Fruit fly (Drosophila melanogaster) whole organism, embryonic: Measurements from ENCODE around the gene ClpP.
A peak's percentile ranks its signal among the peaks of the same experiment; 100 is the strongest.

Source experiments
- Atf-2 ChIP-seq: fragments of 200-800 bp; sonication (Bioruptor generic); optimal IDR thresholded peaks from 2 replicates; lab custom pipeline; 2016; ENCODE audit warnings: missing biosample characterization, missing genetic modification characterization
- CG10267 ChIP-seq: fragments of 200-800 bp; sonication (Bioruptor generic); optimal IDR thresholded peaks from 2 replicates; lab custom pipeline; 2018; ENCODE audit warnings: missing biosample characterization, mild to moderate bottlenecking, missing genetic modification characterization, moderate library complexity
- CG10366 ChIP-seq: fragments of 200-800 bp; sonication (Bioruptor generic); IDR thresholded peaks from 2 replicates; pipeline ENCODE4 v1.3.6; 2022; ENCODE audit warnings: missing biosample characterization, missing genetic modification characterization
- CG10431 ChIP-seq: fragments of 200-800 bp; sonication (Bioruptor generic); optimal IDR thresholded peaks from 3 replicates; lab custom pipeline; 2018; ENCODE audit warnings: missing biosample characterization, mild to moderate bottlenecking, missing genetic modification characterization
- CG10543 ChIP-seq: fragments of 200-800 bp; sonication (Bioruptor generic); optimal IDR thresholded peaks from 3 replicates; lab custom pipeline; 2017; ENCODE audit warnings: missing biosample characterization, mild to moderate bottlenecking, missing genetic modification characterization, moderate library complexity
- CG12155 ChIP-seq: fragments of 200-800 bp; sonication (Bioruptor generic); optimal IDR thresholded peaks from 3 replicates; lab custom pipeline; 2016; ENCODE audit warnings: missing biosample characterization, missing genetic modification characterization
- CG15601 ChIP-seq: fragments of 200-800 bp; sonication (Bioruptor generic); optimal IDR thresholded peaks from 3 replicates; lab custom pipeline; 2019; ENCODE audit warnings: missing biosample characterization, mild to moderate bottlenecking, missing genetic modification characterization, moderate library complexity
- CG1602 ChIP-seq: fragments of 200-800 bp; sonication (Bioruptor generic); optimal IDR thresholded peaks from 3 replicates; lab custom pipeline; 2016; ENCODE audit warnings: missing biosample characterization, missing genetic modification characterization
- CG17328 ChIP-seq: fragments of 200-800 bp; sonication (Bioruptor generic); IDR thresholded peaks from 2 replicates; pipeline ENCODE4 v1.3.6; 2022; ENCODE audit warnings: missing biosample characterization, missing genetic modification characterization
- CG3065 ChIP-seq: fragments of 200-800 bp; sonication (Bioruptor generic); optimal IDR thresholded peaks from 2 replicates; lab custom pipeline; 2016; ENCODE audit warnings: missing biosample characterization, missing genetic modification characterization
- CG31365 ChIP-seq: fragments of 200-800 bp; sonication (Bioruptor generic); optimal IDR thresholded peaks from 2 replicates; lab custom pipeline; 2018; ENCODE audit warnings: missing biosample characterization, mild to moderate bottlenecking, missing genetic modification characterization
- CG31388 ChIP-seq: fragments of 200-800 bp; sonication (Bioruptor generic); optimal IDR thresholded peaks from 2 replicates; lab custom pipeline; 2016; ENCODE audit warnings: missing biosample characterization, missing genetic modification characterization
- CG31441 ChIP-seq: fragments of 200-800 bp; sonication (Bioruptor generic); IDR thresholded peaks from 2 replicates; pipeline ENCODE4 v1.3.6; 2022; ENCODE audit warnings: missing biosample characterization, missing genetic modification characterization
- CG3726 ChIP-seq: fragments of 200-800 bp; sonication (Bioruptor generic); IDR thresholded peaks from 3 replicates; pipeline ENCODE4, ENCODE4 v1.3.6; 2022; ENCODE audit warnings: missing biosample characterization, missing genetic modification characterization
- CG4617 ChIP-seq: fragments of 200-800 bp; sonication (Bioruptor generic); optimal IDR thresholded peaks from 3 replicates; lab custom pipeline; 2016; ENCODE audit warnings: missing biosample characterization, missing genetic modification characterization, borderline replicate concordance
- CG6683 ChIP-seq: fragments of 200-800 bp; sonication (Bioruptor generic); optimal IDR thresholded peaks from 2 replicates; lab custom pipeline; 2017; ENCODE audit warnings: missing biosample characterization, mild to moderate bottlenecking, missing genetic modification characterization, missing genetic modification reagents
- CG6689 ChIP-seq: fragments of 200-800 bp; sonication (Bioruptor generic); IDR thresholded peaks from 2 replicates; pipeline ENCODE4 v1.3.6; 2022; ENCODE audit warnings: missing biosample characterization, missing genetic modification characterization
- CG7928 ChIP-seq: fragments of 200-800 bp; sonication (Bioruptor generic); optimal IDR thresholded peaks from 2 replicates; lab custom pipeline; 2017; ENCODE audit warnings: missing biosample characterization, mild to moderate bottlenecking, missing genetic modification characterization
- CG8924 ChIP-seq: fragments of 200-800 bp; optimal IDR thresholded peaks from 3 replicates; lab custom pipeline; 2019; ENCODE audit warnings: missing biosample characterization, mild to moderate bottlenecking, missing genetic modification characterization, moderate library complexity
- Dip3 ChIP-seq: fragments of 200-800 bp; sonication (Bioruptor generic); optimal IDR thresholded peaks from 3 replicates; lab custom pipeline; 2016; ENCODE audit warnings: missing biosample characterization, missing genetic modification characterization
- Drgx ChIP-seq: fragments of 200-800 bp; sonication (Bioruptor generic); IDR thresholded peaks from 2 replicates; pipeline ENCODE4 v1.3.6; 2022; ENCODE audit warnings: missing biosample characterization, missing genetic modification characterization
- HLHmδ ChIP-seq: fragments of 200-800 bp; sonication (Bioruptor generic); optimal IDR thresholded peaks from 2 replicates; lab custom pipeline; 2018; ENCODE audit warnings: missing biosample characterization, mild to moderate bottlenecking, missing genetic modification characterization, moderate library complexity
- Hey ChIP-seq: fragments of 200-800 bp; sonication (Bioruptor generic); optimal IDR thresholded peaks from 3 replicates; lab custom pipeline; 2018; ENCODE audit warnings: missing biosample characterization, mild to moderate bottlenecking, missing genetic modification characterization
- Hr51 ChIP-seq, 2 experiments: fragments of 200-800 bp; sonication (Bioruptor generic); optimal IDR thresholded peaks; 2 replicates in 1 of 2; 3 replicates in 1 of 2; lab custom pipeline; 2016 to 2018; ENCODE audit warnings: missing biosample characterization in 2 of 2, missing genetic modification characterization in 2 of 2, mild to moderate bottlenecking in 1 of 2, moderate library complexity in 1 of 2
- Med ChIP-seq: fragments of 200-800 bp; sonication (Bioruptor generic); peaks from one replicate; lab custom pipeline; 2016; ENCODE audit warnings: missing biosample characterization, missing genetic modification characterization, mild to moderate bottlenecking, inconsistent platforms, moderate library complexity
- NC2α ChIP-seq: fragments of 200-800 bp; sonication (Bioruptor generic); optimal IDR thresholded peaks from 2 replicates; lab custom pipeline; 2016; ENCODE audit warnings: missing biosample characterization, missing genetic modification characterization
- Nf-YA ChIP-seq: fragments of 200-800 bp; sonication (Bioruptor generic); IDR thresholded peaks from 2 replicates; pipeline ENCODE4 v1.3.6; 2022; ENCODE audit warnings: missing biosample characterization, missing genetic modification characterization
- Six4 ChIP-seq: fragments of 200-800 bp; sonication (Bioruptor generic); optimal IDR thresholded peaks from 2 replicates; lab custom pipeline; 2016; ENCODE audit warnings: missing biosample characterization, missing genetic modification characterization
- al ChIP-seq: fragments of 200-800 bp; sonication (Bioruptor generic); IDR thresholded peaks from 2 replicates; pipeline ENCODE4 v1.3.6; 2022; ENCODE audit warnings: missing biosample characterization, missing genetic modification characterization
- cg ChIP-seq: fragments of 200-800 bp; sonication (Bioruptor generic); optimal IDR thresholded peaks from 3 replicates; lab custom pipeline; 2019; ENCODE audit warnings: missing biosample characterization, mild to moderate bottlenecking, missing genetic modification characterization, moderate library complexity
- ci ChIP-seq: fragments of 200-800 bp; sonication (Bioruptor generic); IDR thresholded peaks from 3 replicates; pipeline ENCODE4 v1.3.6; 2022; ENCODE audit warnings: missing biosample characterization, missing genetic modification characterization
- eve ChIP-seq, 2 experiments: fragments of >200 bp; optimal IDR thresholded peaks; 2 replicates each; lab custom pipeline; 2017; ENCODE audit warnings: missing biosample characterization in 2 of 2, missing genetic modification characterization in 2 of 2
- ftz-f1 ChIP-seq: fragments of 200-800 bp; sonication (Bioruptor generic); optimal IDR thresholded peaks from 2 replicates; lab custom pipeline; 2016; ENCODE audit warnings: missing biosample characterization, missing genetic modification characterization
- grn ChIP-seq: fragments of 200-800 bp; sonication (Bioruptor generic); optimal IDR thresholded peaks from 3 replicates; lab custom pipeline; 2017; ENCODE audit warnings: missing biosample characterization, missing genetic modification characterization
- gro ChIP-seq: fragments of 200-800 bp; sonication (Bioruptor generic); optimal IDR thresholded peaks from 2 replicates; lab custom pipeline; 2016; ENCODE audit warnings: missing biosample characterization, missing genetic modification characterization
- hbn ChIP-seq: fragments of 200-800 bp; sonication (Bioruptor generic); IDR thresholded peaks from 2 replicates; pipeline ENCODE4 v1.3.6; 2022; ENCODE audit warnings: missing biosample characterization, missing genetic modification characterization; ENCODE audit not compliant: partially characterized antibody
- her ChIP-seq: fragments of 200-800 bp; sonication (Bioruptor generic); optimal IDR thresholded peaks from 2 replicates; lab custom pipeline; 2016; ENCODE audit warnings: missing biosample characterization, missing genetic modification characterization
- insv ChIP-seq, 2 experiments: fragments of 200-800 bp; sonication (Bioruptor generic); optimal IDR thresholded peaks; 3 replicates each; lab custom pipeline; 2016 to 2018; ENCODE audit warnings: missing biosample characterization in 2 of 2, missing genetic modification characterization in 2 of 2
- oc ChIP-seq: fragments of 200-800 bp; sonication (Bioruptor generic); optimal IDR thresholded peaks from 2 replicates; lab custom pipeline; 2018; ENCODE audit warnings: missing biosample characterization, mild to moderate bottlenecking, missing genetic modification characterization, moderate library complexity
- odd ChIP-seq: fragments of 200-800 bp; sonication (Bioruptor generic); optimal IDR thresholded peaks from 2 replicates; lab custom pipeline; 2017; ENCODE audit warnings: missing biosample characterization, mild to moderate bottlenecking, missing genetic modification characterization
- prd ChIP-seq, 3 experiments: fragments of >200 bp in 2 of 3; fragments of 200-800 bp in 1 of 3; sonication (Bioruptor generic) in 1 of 3; optimal IDR thresholded peaks in 2 of 3; IDR thresholded peaks in 1 of 3; 2 replicates in 2 of 3; 3 replicates in 1 of 3; pipeline versions ENCODE4 v1.3.6 to Lab custom; 2017 to 2022; ENCODE audit warnings: missing biosample characterization in 1 of 3, missing genetic modification characterization in 1 of 3
- pzg ChIP-seq: fragments of 200-800 bp; sonication (Bioruptor generic); optimal IDR thresholded peaks from 3 replicates; lab custom pipeline; 2018; ENCODE audit warnings: missing biosample characterization, mild to moderate bottlenecking, missing genetic modification characterization, moderate library complexity
- salm ChIP-seq: fragments of 200-800 bp; sonication (Bioruptor generic); optimal IDR thresholded peaks from 2 replicates; lab custom pipeline; 2018; ENCODE audit warnings: missing biosample characterization, mild to moderate bottlenecking, missing genetic modification characterization
- seq ChIP-seq: fragments of 200-800 bp; sonication (Bioruptor generic); IDR thresholded peaks from 2 replicates; pipeline ENCODE4 v1.3.6; 2022; ENCODE audit warnings: missing biosample characterization, missing genetic modification characterization
- sima ChIP-seq: fragments of 200-800 bp; sonication (Bioruptor generic); optimal IDR thresholded peaks from 2 replicates; lab custom pipeline; 2016; ENCODE audit warnings: missing biosample characterization, missing genetic modification characterization
- slbo ChIP-seq: fragments of 200-800 bp; sonication (Bioruptor generic); IDR thresholded peaks from 2 replicates; pipeline ENCODE4 v1.3.6; 2022; ENCODE audit warnings: missing biosample characterization, missing genetic modification characterization
- sr ChIP-seq: fragments of 200-800 bp; sonication (Bioruptor generic); IDR thresholded peaks from 3 replicates; pipeline ENCODE4 v1.3.6; 2022; ENCODE audit warnings: missing biosample characterization, missing genetic modification characterization
- sug ChIP-seq: fragments of 200-800 bp; optimal IDR thresholded peaks from 2 replicates; lab custom pipeline; 2019; ENCODE audit warnings: missing biosample characterization, mild to moderate bottlenecking, missing genetic modification characterization, moderate library complexity
- tgo ChIP-seq: fragments of 200-800 bp; sonication (Bioruptor generic); IDR thresholded peaks from 3 replicates; pipeline ENCODE4 v1.3.6; 2022; ENCODE audit warnings: missing biosample characterization, missing genetic modification characterization
- z ChIP-seq: fragments of 200-800 bp; sonication (Bioruptor generic); IDR thresholded peaks from 3 replicates; pipeline ENCODE4 v1.3.6; 2022; ENCODE audit warnings: missing biosample characterization, missing genetic modification characterization
- zen ChIP-seq: fragments of 200-800 bp; sonication (Bioruptor generic); optimal IDR thresholded peaks from 3 replicates; lab custom pipeline; 2018; ENCODE audit warnings: missing biosample characterization, mild to moderate bottlenecking, missing genetic modification characterization, moderate library complexity

Gene ClpP

dm6 chr2L:10373605-10374269, 17.1 kb downstream of the ClpP start, which contains the start of gene rho-5 (continued):
- TF ChIP-seq sug (tag; lab: Kevin White, UChicago) (no peak), her (GFP tag; lab: Kevin White, UChicago) (no peak), CG17328 (0 out of 2 replicates have a peak, but pooled peaks have one; percentile 28), CG8924 (no peak), Six4 (GFP tag; lab: Kevin White, UChicago) (no peak), Med (GFP tag; lab: Kevin White, UChicago) (no peak), eve (GFP tag; optimal IDR thresholded peaks at IDR 0.05; lab: Kevin White, UChicago) (no peak), seq (GFP tag; lab: Robert Waterston, UW) (no peak), CG31365 (no peak), insv (GFP tag; optimal IDR thresholded peaks at IDR 0.05; lab: Kevin White, UChicago) (no peak), CG6689 (GFP tag; lab: Robert Waterston, UW) (no peak), sima (GFP tag; lab: Kevin White, UChicago) (no peak), CG12155 (GFP tag; lab: Kevin White, UChicago) (no peak), zen (tag; lab: Kevin White, UChicago) (no peak), CG31388 (GFP tag; lab: Kevin White, UChicago) (no peak), z (GFP tag; lab: Robert Waterston, UW) (no peak), CG3065 (no peak), ci (GFP tag; lab: Robert Waterston, UW) (no peak), CG15601 (tag; lab: Kevin White, UChicago) (no peak), Hr51 (GFP tag; optimal IDR thresholded peaks at IDR 0.05; lab: Kevin White, UChicago) (no peak), CG3726 (GFP tag; lab: Robert Waterston, UW) (no peak), CG6683 (GFP tag; lab: Kevin White, UChicago) (no peak), al (GFP tag; lab: Robert Waterston, UW) (no peak), CG31441 (GFP tag; lab: Robert Waterston, UW) (no peak), Atf-2 (GFP tag; lab: Kevin White, UChicago) (no peak), CG10267 (no peak), CG1602 (GFP tag; lab: Kevin White, UChicago) (no peak), tgo (no peak), CG4617 (GFP tag; lab: Kevin White, UChicago) (no peak), CG10431 (GFP tag; lab: Kevin White, UChicago) (no peak), Drgx (no peak), salm (no peak), CG7928 (GFP tag; lab: Kevin White, UChicago) (no peak), grn (GFP tag; lab: Kevin White, UChicago) (no peak), Dip3 (GFP tag; lab: Kevin White, UChicago) (no peak), ftz-f1 (GFP tag; lab: Kevin White, UChicago) (no peak), pzg (GFP tag; lab: Kevin White, UChicago) (peak; percentile 6), gro (peak; percentile 6), HLHmδ (GFP tag; lab: Kevin White, UChicago) (no peak), sr (GFP tag; lab: Robert Waterston, UW) (no peak), CG10543 (GFP tag; lab: Kevin White, UChicago) (no peak), cg (GFP tag; lab: Kevin White, UChicago) (no peak), NC2α (no peak), prd (optimal IDR thresholded peaks at IDR 0.05; lab: Kevin White, UChicago) (no peak), prd (GFP tag; IDR thresholded peaks at IDR 0.05; lab: Robert Waterston, UW) (no peak), odd (no peak), Nf-YA (GFP tag; lab: Robert Waterston, UW) (no peak), oc (no peak), CG10366 (no peak), slbo (GFP tag; lab: Robert Waterston, UW) (peak; percentile 34; the same call in 1 of the 2 replicates), Hey (no peak), hbn (GFP tag; lab: Robert Waterston, UW) (no peak)
